3 fruit fly cellular contexts compared by ENCODE assay signal in the genomic region with DNA sequence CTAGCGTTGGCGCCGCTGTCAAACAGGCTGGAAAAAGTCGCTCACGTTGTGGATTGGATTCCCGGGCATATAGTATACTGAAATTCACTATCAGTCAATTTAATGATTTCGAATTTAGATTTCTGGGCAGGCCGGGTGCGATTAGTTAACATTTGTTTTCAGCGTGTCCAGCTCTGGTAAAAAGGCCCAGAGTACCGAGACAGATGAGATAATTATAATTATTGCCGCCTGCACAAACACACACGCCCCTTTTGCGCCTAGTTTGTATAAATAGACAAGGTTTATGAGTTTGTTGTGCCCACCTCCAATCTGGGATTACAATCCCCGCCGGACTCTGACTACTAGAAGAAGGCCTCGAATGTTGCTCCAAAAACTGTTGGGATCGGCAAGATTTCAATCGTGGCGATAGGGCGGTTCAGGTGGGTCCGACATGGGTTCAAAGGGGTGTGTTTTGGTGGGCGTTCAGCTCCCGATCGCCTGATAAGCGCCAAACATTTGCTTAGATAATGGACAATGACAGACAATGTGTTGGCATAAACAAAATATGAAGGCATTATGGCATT.
TF ChIP-seq lines count a peak whose summit lies in the region.

No protein-coding gene starts in this region.

- no peak for TF ChIP-seq CTCF in whole organism, embryonic (GFP tag; optimal IDR thresholded peaks at IDR 0.05; lab: Kevin White, UChicago)

TF ChIP-seq in whole organism, adult, 20 proteins besides CTCF, POLR2A, EP300 and RAD21:
- TF ChIP-seq cic (GFP tag; optimal IDR thresholded peaks at IDR 0.05; lab: Kevin White, UChicago) = peak; percentile 82
- TF ChIP-seq pad (GFP tag; optimal IDR thresholded peaks at IDR 0.05; lab: Kevin White, UChicago) = no peak
- TF ChIP-seq tj (GFP tag; optimal IDR thresholded peaks at IDR 0.05; lab: Kevin White, UChicago) = peak; percentile 64
- TF ChIP-seq kay (GFP tag; lab: Kevin White, UChicago; ENCODE audit: borderline replicate concordance) = peak; percentile 42
- TF ChIP-seq ovo (GFP tag; optimal IDR thresholded peaks at IDR 0.05; lab: Kevin White, UChicago) = no peak

TF ChIP-seq in whole organism, embryonic, 481 proteins besides CTCF, POLR2A, EP300 and RAD21:
- TF ChIP-seq lola (GFP tag; optimal IDR thresholded peaks at IDR 0.05; lab: Kevin White, UChicago) = no peak
- 0 out of 3 replicates have a peak, but pooled peaks have one; percentile 49 for TF ChIP-seq z (GFP tag; IDR thresholded peaks at IDR 0.05; lab: Robert Waterston, UW)
- 0 out of 2 replicates have a peak, but pooled peaks have one; percentile 18 for TF ChIP-seq CG14014 (GFP tag; IDR thresholded peaks at IDR 0.05; lab: Robert Waterston, UW)
- TF ChIP-seq sens (GFP tag; lab: Kevin White, UChicago) = peak; percentile 78
- TF ChIP-seq fru (optimal IDR thresholded peaks at IDR 0.05; lab: Kevin White, UChicago) = no peak
- peak in 1 of 2 experiments; percentile 15 for TF ChIP-seq Hr78 (GFP tag; optimal IDR thresholded peaks at IDR 0.05; lab: Kevin White, UChicago)
- TF ChIP-seq abd-A (tag; optimal IDR thresholded peaks at IDR 0.05; lab: Kevin White, UChicago) = peak; percentile 29
- TF ChIP-seq Pdp1 (GFP tag; optimal IDR thresholded peaks at IDR 0.05; lab: Kevin White, UChicago) = peak in 1 of 2 experiments; percentile 19
- TF ChIP-seq CG34376 (GFP tag; optimal IDR thresholded peaks at IDR 0.05; lab: Kevin White, UChicago) = peak; percentile 83
- no peak for TF ChIP-seq CG8359 (GFP tag; optimal IDR thresholded peaks at IDR 0.05; lab: Kevin White, UChicago; ENCODE audit: borderline replicate concordance)
- no peak for TF ChIP-seq CG17361 (GFP tag; IDR thresholded peaks at IDR 0.05; lab: Robert Waterston, UW)
- 0 out of 2 replicates have a peak, but pooled peaks have one; percentile 29 for TF ChIP-seq rib (GFP tag; IDR thresholded peaks at IDR 0.05; lab: Robert Waterston, UW)
- TF ChIP-seq croc (GFP tag; conservative IDR thresholded peaks at IDR 0.05; lab: Robert Waterston, UW) = no peak
- TF ChIP-seq grn (GFP tag; optimal IDR thresholded peaks at IDR 0.05; lab: Kevin White, UChicago) = peak; percentile 45
- TF ChIP-seq CG11695 (GFP tag; IDR thresholded peaks at IDR 0.05; lab: Robert Waterston, UW) = 0 out of 3 replicates have a peak, but pooled peaks have one; percentile 7
- TF ChIP-seq CG2120 (GFP tag; optimal IDR thresholded peaks at IDR 0.05; lab: Kevin White, UChicago) = no peak
- peak; percentile 90 for TF ChIP-seq sug (tag; optimal IDR thresholded peaks at IDR 0.05; lab: Kevin White, UChicago)
- TF ChIP-seq cwo (GFP tag; optimal IDR thresholded peaks at IDR 0.05; lab: Kevin White, UChicago) = peak; percentile 45
- TF ChIP-seq CG4360 (GFP tag; IDR thresholded peaks at IDR 0.05; lab: Robert Waterston, UW) = 0 out of 2 replicates have a peak, but pooled peaks have one; percentile 23
- peak; percentile 1 for TF ChIP-seq CG10543 (GFP tag; optimal IDR thresholded peaks at IDR 0.05; lab: Kevin White, UChicago)
- TF ChIP-seq Med (GFP tag; lab: Kevin White, UChicago) = peak; percentile 66
- TF ChIP-seq exex (tag; optimal IDR thresholded peaks at IDR 0.05; lab: Kevin White, UChicago) = peak; percentile 38
- TF ChIP-seq CG7987 (GFP tag; optimal IDR thresholded peaks at IDR 0.05; lab: Kevin White, UChicago) = peak; percentile 72

TF ChIP-seq in whole organism, prepupa, 60 proteins besides CTCF, POLR2A, EP300 and RAD21:
- TF ChIP-seq CG8119 (GFP tag; IDR thresholded peaks at IDR 0.05; lab: Robert Waterston, UW) = no peak
- peak; percentile 1 for TF ChIP-seq CG6808 (GFP tag; optimal IDR thresholded peaks at IDR 0.05; lab: Kevin White, UChicago)
